Fruit fly (Drosophila melanogaster): ENCODE measurements around the gene Map205.

The Map205 gene

dm6 chr3R:32068110-32068685, at the start of gene Map205:
TSS of gene Map205 (minus strand) at chr3R:32068441.
- TF ChIP-seq CG8478 (optimal IDR thresholded peaks at IDR 0.05), result no peak
- peak; percentile 3 to 19 for TF ChIP-seq CTCF (optimal IDR thresholded peaks at IDR 0.05)

DNA sequence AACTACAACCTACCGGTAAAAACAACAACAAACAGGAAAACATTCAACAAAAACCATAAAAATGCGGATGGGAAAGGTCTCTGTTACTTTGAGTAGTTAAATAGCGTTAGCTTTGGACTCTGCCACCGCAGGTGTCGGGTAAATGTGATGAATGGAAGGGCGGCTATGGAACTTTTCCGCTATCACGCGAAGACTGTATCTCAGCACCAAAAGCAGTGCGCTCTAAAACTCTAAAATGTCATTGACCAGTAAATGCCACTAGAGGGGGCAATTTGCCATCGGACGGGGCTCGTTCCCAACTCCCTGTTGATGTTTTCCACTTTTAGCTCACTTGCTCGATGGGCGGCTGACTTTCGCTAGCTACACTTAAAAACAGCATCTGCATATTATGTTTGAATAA, 8.0 kb downstream of the Map205 start:
- TF ChIP-seq CTCF (optimal IDR thresholded peaks at IDR 0.05), result no peak
- no peak for TF ChIP-seq CG8478 (optimal IDR thresholded peaks at IDR 0.05)

DNA sequence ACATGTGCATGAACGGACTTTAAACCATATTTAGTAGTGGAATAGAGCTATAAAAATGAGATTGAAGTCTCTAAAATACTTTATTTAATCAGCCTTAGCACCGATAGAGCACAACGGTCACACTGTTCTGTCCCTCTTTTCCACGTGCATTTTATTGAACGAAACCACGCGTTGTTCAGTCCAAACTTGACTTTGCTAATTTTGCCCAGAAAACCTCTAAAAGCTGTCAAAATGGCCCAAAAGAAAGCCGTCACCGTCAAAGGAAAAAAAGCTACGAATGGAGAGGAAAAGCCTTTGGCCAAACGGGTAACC, 15.8 kb downstream of the Map205 start:
- TF ChIP-seq CTCF (optimal IDR thresholded peaks at IDR 0.05) (no peak), CG8478 (optimal IDR thresholded peaks at IDR 0.05) (no peak)

- TF ChIP-seq CTCF (optimal IDR thresholded peaks at IDR 0.05) (no peak), CG8478 (optimal IDR thresholded peaks at IDR 0.05) (no peak)
Measured at dm6 chr3R:32051782-32052503, 16.3 kb downstream of the Map205 start, which contains the start of the genes krz and mod. TSS of gene krz (minus strand) at chr3R:32051993. TSS of gene mod (plus strand) at chr3R:32052060.

DNA sequence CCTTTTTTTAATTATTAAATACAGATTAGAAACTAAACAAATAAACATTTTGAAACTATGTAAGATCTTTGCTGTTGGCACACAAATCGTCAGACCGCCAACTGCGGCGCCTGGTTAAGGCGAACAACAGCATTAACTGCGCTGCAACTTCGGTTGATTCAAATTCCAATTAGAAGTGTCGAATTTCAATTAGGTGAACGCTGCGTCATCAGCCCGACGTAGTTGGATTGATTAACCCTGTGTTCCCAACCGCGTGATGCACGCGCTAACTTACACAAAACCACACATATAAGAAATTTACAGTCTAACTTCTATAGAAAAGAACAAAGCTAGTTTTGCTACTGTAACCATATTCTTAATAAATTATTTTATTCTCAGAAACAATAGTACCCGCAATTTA, 17.6 kb downstream of the Map205 start:
- TF ChIP-seq CTCF (optimal IDR thresholded peaks at IDR 0.05) (no peak), CG8478 (optimal IDR thresholded peaks at IDR 0.05) (no peak)

dm6 chr3R:32046658-32047057, 21.6 kb downstream of the Map205 start:
- TF ChIP-seq CG8478 (optimal IDR thresholded peaks at IDR 0.05) (no peak), CTCF (optimal IDR thresholded peaks at IDR 0.05) (no peak)

DNA sequence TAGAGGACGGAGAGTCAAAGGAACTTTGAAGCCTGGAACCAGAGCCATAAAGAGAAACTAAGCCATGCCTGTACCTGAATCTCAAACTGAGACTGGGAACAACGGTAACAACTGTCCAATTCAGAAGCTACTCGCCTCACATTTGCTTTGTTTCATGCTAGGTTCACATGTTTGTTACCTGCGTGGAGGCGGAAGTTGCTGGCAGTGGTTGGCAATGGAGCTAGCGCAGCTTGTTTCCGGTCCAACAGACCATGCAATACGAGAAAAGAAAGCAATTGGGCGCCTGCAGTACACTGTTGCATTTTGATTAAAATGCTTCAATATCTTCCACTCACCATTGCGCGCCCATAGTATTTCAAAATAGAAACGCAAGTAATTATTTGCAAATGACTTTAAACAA, 24.5 kb downstream of the Map205 start:
- TF ChIP-seq CG8478 (optimal IDR thresholded peaks at IDR 0.05) (no peak), CTCF (optimal IDR thresholded peaks at IDR 0.05) (no peak)

DNA sequence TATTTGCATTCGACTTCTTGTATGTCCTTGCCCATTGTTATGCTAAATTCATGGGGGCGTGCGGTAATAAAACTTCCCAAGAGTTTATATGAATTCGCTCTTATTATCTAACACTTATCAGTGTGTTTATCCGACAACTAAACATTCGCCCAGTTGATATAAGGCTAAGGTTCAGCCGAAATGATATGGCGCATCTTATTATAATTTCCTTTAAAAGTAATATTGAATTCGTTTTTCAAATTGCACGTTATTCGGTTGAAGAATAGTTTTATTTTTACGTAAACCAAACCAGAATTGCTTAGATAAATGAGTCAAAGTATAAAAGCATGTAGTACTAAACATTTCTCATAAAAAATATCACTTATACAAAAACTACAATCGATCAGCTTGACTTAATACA, 30.2 kb downstream of the Map205 start, which contains the start of gene Pos:
Pos (plus strand) TSS at position 301 of the 400 bp plus-strand sequence.
- TF ChIP-seq CTCF (optimal IDR thresholded peaks at IDR 0.05) (no peak), CG8478 (optimal IDR thresholded peaks at IDR 0.05) (no peak)

DNA sequence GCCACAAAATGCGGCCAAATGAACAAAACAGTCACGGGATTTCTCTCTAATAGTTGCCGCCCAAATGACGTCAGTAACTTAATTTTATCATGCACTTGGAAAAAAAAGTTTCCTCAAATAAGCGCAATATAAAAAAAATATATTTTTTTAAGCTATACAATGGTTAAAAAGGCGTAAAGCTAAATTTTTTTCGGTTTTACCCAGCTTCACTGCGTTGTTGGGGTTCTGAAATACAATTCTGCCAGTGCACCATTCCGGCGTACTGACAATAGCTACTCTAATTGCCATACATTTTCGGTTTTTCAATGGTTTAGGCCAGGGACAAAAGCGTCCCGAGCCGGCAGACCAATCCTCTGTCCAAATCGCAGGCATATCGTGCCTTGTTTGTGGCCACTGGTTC, 35.4 kb downstream of the Map205 start:
- TF ChIP-seq CG8478 (optimal IDR thresholded peaks at IDR 0.05) (no peak), CTCF (optimal IDR thresholded peaks at IDR 0.05) (no peak)

DNA sequence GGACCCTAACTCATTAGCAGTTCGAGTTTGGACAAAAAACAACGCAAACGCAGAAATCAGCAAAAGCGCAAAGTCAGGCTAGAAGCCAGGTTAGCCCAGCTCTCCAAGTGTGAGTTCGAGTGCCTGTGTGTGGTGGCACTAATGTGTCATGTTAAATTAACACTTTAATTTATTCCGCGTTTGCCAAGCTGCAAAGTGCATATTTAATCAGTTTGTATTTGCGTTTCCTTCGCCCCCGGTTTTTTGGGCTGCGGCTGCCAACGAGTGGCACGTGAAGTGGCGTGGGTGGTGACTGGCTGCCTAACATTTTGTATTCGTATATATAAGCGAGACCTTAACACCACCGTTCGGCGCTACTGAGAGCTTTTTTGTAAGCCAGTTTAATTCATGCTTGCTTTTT, 39.1 kb downstream of the Map205 start:
- TF ChIP-seq CG8478 (optimal IDR thresholded peaks at IDR 0.05) (no peak), CTCF (optimal IDR thresholded peaks at IDR 0.05) (no peak)

dm6 chr3R:32022088-32022487, 46.2 kb downstream of the Map205 start:
- TF ChIP-seq CG8478 (optimal IDR thresholded peaks at IDR 0.05) (no peak), CTCF (optimal IDR thresholded peaks at IDR 0.05) (no peak)

dm6 chr3R:32015400-32016215, 52.6 kb downstream of the Map205 start, which contains the start of gene heph:
TSS of gene heph (minus strand) at chr3R:32015520.
- TF ChIP-seq CTCF (optimal IDR thresholded peaks at IDR 0.05) (no peak), CG8478 (optimal IDR thresholded peaks at IDR 0.05) (no peak)

- TF ChIP-seq CTCF (optimal IDR thresholded peaks at IDR 0.05) (peak; percentile 57 to 59), CG8478 (optimal IDR thresholded peaks at IDR 0.05) (no peak)
Measured at dm6 chr3R:32006330-32006729, 61.9 kb downstream of the Map205 start.
